Worm (Caenorhabditis elegans): Measurements from ENCODE around the gene F10A3.17.

DNA sequence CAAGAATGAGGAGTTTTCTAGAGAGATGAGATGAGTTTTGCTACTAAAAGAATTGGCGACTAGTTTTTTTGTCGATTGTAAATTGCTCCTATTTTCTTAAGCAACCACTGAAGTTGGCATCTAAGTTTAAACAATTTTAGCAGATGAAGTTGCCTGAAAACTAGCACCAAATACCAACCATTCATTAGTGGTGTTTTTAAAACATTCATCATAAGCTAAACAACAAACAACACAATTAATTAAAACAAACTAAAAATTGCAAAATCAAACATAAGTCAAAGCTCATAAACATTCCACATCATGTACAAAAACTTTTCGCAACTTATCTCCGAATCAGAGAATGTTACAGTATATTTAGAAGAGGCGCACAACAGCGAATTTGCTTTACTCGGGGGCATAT, 22.6 kb upstream of the F10A3.17 start, which contains the start of gene srz-13:
- TF ChIP-seq madf-2 (tag; optimal IDR thresholded peaks at IDR 0.05) (no peak), unc-86 (tag; optimal IDR thresholded peaks at IDR 0.05) (no peak), rnt-1 (tag; optimal IDR thresholded peaks at IDR 0.05) (no peak), pqm-1 (tag; optimal IDR thresholded peaks at IDR 0.05) (no peak)

Data from whole organism, late embryonic.